Fruit fly (Drosophila melanogaster) whole organism, pupa: ENCODE results near the gene parvin.

Experiments used
- CG10348 ChIP-seq: fragments of 200-800 bp; sonication (Bioruptor generic); IDR thresholded peaks from 2 replicates; pipeline ENCODE4 v1.3.6; 2022; ENCODE audit warnings: missing biosample characterization, missing genetic modification characterization
- CG12605 ChIP-seq: fragments of 200-800 bp; sonication (Bioruptor generic); IDR thresholded peaks from 2 replicates; pipeline ENCODE4 v1.3.6; 2022; ENCODE audit warnings: missing biosample characterization, missing genetic modification characterization
- CG13204 ChIP-seq: fragments of 200-800 bp; sonication (Bioruptor generic); optimal IDR thresholded peaks from 2 replicates; lab custom pipeline; 2018; ENCODE audit warnings: missing biosample characterization, mild to moderate bottlenecking, missing genetic modification characterization, moderate library complexity
- CG14655 ChIP-seq: fragments of 200-800 bp; sonication (Bioruptor generic); optimal IDR thresholded peaks from 3 replicates; lab custom pipeline; 2017; ENCODE audit warnings: mild to moderate bottlenecking, missing biosample characterization, missing genetic modification reagents, missing genetic modification characterization
- CG15710 ChIP-seq: fragments of 200-800 bp; sonication (Bioruptor generic); optimal IDR thresholded peaks from 2 replicates; lab custom pipeline; 2018; ENCODE audit warnings: missing biosample characterization, mild to moderate bottlenecking, missing genetic modification characterization, moderate library complexity
- CG17806 ChIP-seq: fragments of 200-800 bp; sonication (Bioruptor generic); optimal IDR thresholded peaks from 2 replicates; lab custom pipeline; 2018; ENCODE audit warnings: missing biosample characterization, mild to moderate bottlenecking, missing genetic modification characterization, moderate library complexity
- CG32121 ChIP-seq: fragments of 200-800 bp; sonication (Bioruptor generic); IDR thresholded peaks from 2 replicates; pipeline ENCODE4 v1.3.6; 2022; ENCODE audit warnings: missing biosample characterization, missing genetic modification characterization
- CG34367 ChIP-seq: fragments of 200-800 bp; sonication (Bioruptor generic); optimal IDR thresholded peaks from 2 replicates; lab custom pipeline; 2018; ENCODE audit warnings: missing biosample characterization, mild to moderate bottlenecking, missing genetic modification characterization
- CG4496 ChIP-seq: fragments of 200-800 bp; sonication (Bioruptor generic); IDR thresholded peaks from 3 replicates; pipeline ENCODE4 v1.3.6; 2022; ENCODE audit warnings: missing biosample characterization, missing genetic modification characterization
- CG8159 ChIP-seq: fragments of 200-800 bp; sonication (Bioruptor generic); optimal IDR thresholded peaks from 3 replicates; lab custom pipeline; 2018; ENCODE audit warnings: missing biosample characterization, mild to moderate bottlenecking, missing genetic modification characterization, moderate library complexity
- CG8301 ChIP-seq: fragments of 200-800 bp; sonication (Bioruptor generic); optimal IDR thresholded peaks from 2 replicates; lab custom pipeline; 2018; ENCODE audit warnings: missing biosample characterization, mild to moderate bottlenecking, missing genetic modification characterization
- CG9948 ChIP-seq: fragments of 200-800 bp; sonication (Bioruptor generic); optimal IDR thresholded peaks from 2 replicates; lab custom pipeline; 2018; ENCODE audit warnings: missing biosample characterization, mild to moderate bottlenecking, missing genetic modification characterization, moderate library complexity
- D1 ChIP-seq: fragments of 200-800 bp; sonication (Bioruptor generic); optimal IDR thresholded peaks from 2 replicates; lab custom pipeline; 2018; ENCODE audit warnings: missing biosample characterization, mild to moderate bottlenecking, missing genetic modification characterization, moderate library complexity
- EcR ChIP-seq: fragments of 200-800 bp; sonication (Bioruptor generic); optimal IDR thresholded peaks from 3 replicates; lab custom pipeline; 2019; ENCODE audit warnings: missing biosample characterization, missing genetic modification characterization, mild to moderate bottlenecking, moderate library complexity, missing genetic modification reagents
- Ets98B ChIP-seq: fragments of 200-800 bp; sonication (Bioruptor generic); IDR thresholded peaks from 2 replicates; pipeline ENCODE4 v1.3.6; 2022; ENCODE audit warnings: missing biosample characterization, missing genetic modification characterization
- Pif1A ChIP-seq: fragments of 200-800 bp; sonication (Bioruptor generic); optimal IDR thresholded peaks from 3 replicates; lab custom pipeline; 2016; ENCODE audit warnings: missing biosample characterization, missing genetic modification characterization
- Pif1B ChIP-seq: fragments of 200-800 bp; sonication (Bioruptor generic); optimal IDR thresholded peaks from 3 replicates; lab custom pipeline; 2016; ENCODE audit warnings: missing biosample characterization, missing genetic modification characterization
- Snoo ChIP-seq: fragments of 200-800 bp; sonication (Bioruptor generic); optimal IDR thresholded peaks from 3 replicates; lab custom pipeline; 2017; ENCODE audit warnings: missing biosample characterization, mild to moderate bottlenecking, missing genetic modification characterization, inconsistent platforms
- fd96Ca ChIP-seq: fragments of 200-800 bp; sonication (Bioruptor generic); IDR thresholded peaks from 3 replicates; pipeline ENCODE4 v1.3.6; 2022; ENCODE audit warnings: missing biosample characterization, missing genetic modification characterization
- gl ChIP-seq: fragments of 200-800 bp; sonication (Bioruptor generic); optimal IDR thresholded peaks from 2 replicates; lab custom pipeline; 2018; ENCODE audit warnings: missing biosample characterization, mild to moderate bottlenecking, missing genetic modification characterization
- rn ChIP-seq: fragments of 200-800 bp; sonication (Bioruptor generic); IDR thresholded peaks from 2 replicates; pipeline ENCODE4 v1.3.6; 2022; ENCODE audit warnings: missing biosample characterization, missing genetic modification characterization

parvin gene

DNA sequence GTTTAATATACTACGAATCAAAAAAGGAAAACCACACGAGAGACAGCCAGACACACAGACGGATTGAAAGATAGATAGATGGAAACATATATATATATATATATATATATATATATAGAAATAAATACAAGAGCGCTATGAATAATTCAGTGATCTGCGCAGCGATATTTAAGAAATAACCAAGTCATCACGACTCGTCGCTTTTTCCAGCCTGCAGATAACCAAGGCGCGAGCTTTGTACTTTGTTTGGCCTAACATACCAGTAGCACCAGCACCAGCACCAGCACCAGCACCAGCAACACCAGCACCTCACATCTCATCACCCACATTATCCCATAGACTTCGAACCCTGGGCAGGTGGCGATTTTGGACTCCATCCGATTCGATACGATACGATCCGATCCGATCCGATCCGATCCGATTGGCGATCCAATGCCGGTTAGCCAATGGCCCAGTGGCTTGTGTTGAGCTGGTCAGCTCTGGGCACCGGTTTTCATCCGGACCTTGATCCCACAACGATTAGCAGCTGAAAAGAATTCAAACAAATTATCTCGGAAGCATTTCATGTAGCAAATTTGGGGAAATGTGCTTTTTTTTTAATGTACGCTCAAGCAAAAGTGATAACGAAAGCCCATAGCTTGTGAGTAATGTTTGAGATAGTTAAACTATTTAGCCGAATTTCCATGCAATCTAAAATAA is 9.0 kb downstream of the parvin start:
- 0 out of 3 replicates have a peak, but pooled peaks have one; percentile 22 for TF ChIP-seq CG4496 (GFP tag; lab: Robert Waterston, UW)
- TF ChIP-seq CG15710 (tag; lab: Kevin White, UChicago): no peak

DNA sequence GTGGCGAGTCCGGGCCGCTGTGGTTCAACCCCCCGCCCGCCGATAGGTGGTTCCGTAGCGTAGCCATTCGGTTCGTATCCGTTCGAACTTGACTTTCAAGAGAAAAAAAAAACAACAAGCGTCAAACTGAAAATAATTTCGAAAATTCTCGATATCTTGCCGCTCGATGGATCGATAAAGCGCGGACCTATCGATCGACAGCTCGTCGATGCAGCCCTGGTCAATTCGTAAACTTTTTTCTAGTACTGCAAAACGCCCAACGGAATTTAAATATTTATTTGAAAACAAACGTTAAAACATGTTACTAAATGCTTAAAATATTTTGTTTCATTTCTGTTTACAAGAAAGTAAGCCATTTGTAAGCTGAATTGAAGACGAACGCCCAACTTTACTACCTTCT is 16.3 kb downstream of the parvin start:
- TF ChIP-seq CG13204 (GFP tag; lab: Kevin White, UChicago) (no peak), CG8301 (no peak), CG15710 (tag; lab: Kevin White, UChicago) (no peak), Pif1A (GFP tag; lab: Kevin White, UChicago) (no peak), D1 (tag; lab: Kevin White, UChicago) (no peak), CG8159 (tag; lab: Kevin White, UChicago) (no peak), Pif1B (no peak), rn (no peak), gl (tag; lab: Kevin White, UChicago) (no peak), CG4496 (GFP tag; lab: Robert Waterston, UW) (no peak)

DNA sequence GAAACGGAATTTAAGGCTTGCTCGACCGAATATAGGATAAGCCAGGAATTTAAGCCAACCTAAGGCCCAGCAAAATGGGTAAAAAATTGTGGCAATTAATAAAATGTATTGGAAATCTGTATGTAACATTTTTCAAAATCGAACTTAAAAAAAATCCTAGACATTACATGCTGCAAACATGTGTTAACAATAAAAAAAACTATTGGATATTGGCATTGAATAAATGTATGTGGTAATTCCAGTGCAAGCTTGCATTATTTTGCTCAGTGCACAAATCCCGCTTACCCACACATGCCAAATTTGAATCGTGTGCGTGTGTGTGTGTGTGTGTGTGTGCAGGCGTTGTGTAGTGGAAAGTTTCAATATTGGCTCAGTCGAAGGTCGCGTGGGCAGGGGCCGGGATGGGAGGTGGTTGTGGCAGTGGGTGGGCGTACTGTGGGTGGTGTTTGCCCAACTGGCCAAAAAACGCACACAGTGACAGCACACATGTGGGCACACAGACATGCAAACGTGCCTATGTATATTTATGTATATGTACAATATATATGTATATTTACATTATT is 17.7 kb downstream of the parvin start:
- TF ChIP-seq CG14655 (GFP tag; lab: Kevin White, UChicago) (no peak), CG9948 (tag; lab: Kevin White, UChicago) (no peak), EcR (GFP tag; lab: Kevin White, UChicago) (no peak), CG4496 (GFP tag; lab: Robert Waterston, UW) (no peak), fd96Ca (GFP tag; lab: Robert Waterston, UW) (no peak), CG12605 (GFP tag; lab: Robert Waterston, UW) (no peak), rn (no peak), CG17806 (tag; lab: Kevin White, UChicago) (no peak), CG15710 (tag; lab: Kevin White, UChicago) (no peak)

DNA sequence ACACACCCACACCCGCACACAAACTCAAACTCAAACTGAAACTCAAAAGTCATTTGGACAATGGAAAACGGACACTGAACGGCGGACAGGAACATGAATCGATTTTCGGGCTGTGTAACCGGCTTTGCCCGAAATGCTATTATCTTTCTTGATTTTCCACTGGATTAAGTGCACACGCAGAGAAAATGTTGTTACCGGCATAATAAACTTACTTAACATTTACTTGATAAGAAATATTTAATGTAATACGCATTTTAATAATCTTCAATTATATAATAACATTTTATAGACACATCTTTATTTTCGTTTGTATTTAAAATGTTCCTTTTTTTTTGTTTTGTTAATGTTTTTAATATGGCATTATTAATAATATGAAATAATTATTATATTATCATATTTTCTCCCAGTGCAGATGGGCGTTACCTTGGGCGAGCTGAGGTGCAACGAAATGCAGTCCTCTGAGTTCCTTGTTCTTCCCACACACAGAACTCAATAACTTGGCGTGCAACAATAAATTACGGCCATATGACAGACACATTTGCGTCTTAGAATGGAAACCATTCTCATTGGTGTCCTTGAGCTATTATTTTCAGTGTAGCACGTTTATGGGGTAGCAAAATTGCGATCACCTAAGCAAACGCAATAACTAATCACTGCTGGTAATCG is 19.1 kb downstream of the parvin start, which contains the start of gene CG12702:
Gene CG12702, minus strand, starts transcription at position 51 of the 666 bp plus-strand sequence.
- no peak for TF ChIP-seq CG8301

DNA sequence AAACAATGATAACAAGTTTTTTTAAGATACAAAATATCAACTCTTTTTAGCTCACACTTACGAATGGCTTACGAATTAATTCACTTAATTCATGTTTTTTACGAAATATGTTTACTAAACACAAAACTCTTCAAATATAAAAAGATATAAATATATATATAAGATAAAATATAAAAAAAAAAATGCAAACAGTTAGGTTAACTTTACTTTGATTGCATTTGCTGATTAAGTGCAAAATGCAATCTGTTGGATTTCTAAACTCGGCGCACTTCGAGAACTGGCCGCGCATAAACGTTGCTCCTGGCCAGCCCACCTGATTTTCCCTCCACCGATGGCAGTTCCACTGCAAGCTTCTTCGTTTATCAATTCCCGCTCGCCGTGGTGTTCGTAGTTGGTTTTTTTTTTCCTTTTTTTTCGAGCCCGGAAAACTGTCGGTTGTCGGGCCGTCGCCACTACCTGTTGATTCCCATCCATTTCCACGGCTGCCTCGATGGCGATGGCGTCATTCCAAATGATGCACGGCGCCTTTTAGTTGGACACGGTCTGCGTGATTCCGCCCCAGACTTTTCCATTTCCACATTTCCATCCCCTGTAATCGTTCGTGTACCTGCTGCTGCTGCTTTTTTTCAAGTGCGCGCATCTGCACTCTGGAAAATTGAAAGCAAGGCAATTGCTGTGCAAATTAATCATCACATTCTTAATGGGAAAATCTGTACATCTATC is 19.8 kb downstream of the parvin start:
- TF ChIP-seq CG8159 (tag; lab: Kevin White, UChicago): peak; percentile 2
- TF ChIP-seq CG13204 (GFP tag; lab: Kevin White, UChicago): no peak
- TF ChIP-seq CG15710 (tag; lab: Kevin White, UChicago): no peak
- no peak for TF ChIP-seq Ets98B
- TF ChIP-seq EcR (GFP tag; lab: Kevin White, UChicago): no peak
- no peak for TF ChIP-seq Pif1B
- TF ChIP-seq CG4496 (GFP tag; lab: Robert Waterston, UW): no peak
- TF ChIP-seq CG14655 (GFP tag; lab: Kevin White, UChicago): peak; percentile 19

DNA sequence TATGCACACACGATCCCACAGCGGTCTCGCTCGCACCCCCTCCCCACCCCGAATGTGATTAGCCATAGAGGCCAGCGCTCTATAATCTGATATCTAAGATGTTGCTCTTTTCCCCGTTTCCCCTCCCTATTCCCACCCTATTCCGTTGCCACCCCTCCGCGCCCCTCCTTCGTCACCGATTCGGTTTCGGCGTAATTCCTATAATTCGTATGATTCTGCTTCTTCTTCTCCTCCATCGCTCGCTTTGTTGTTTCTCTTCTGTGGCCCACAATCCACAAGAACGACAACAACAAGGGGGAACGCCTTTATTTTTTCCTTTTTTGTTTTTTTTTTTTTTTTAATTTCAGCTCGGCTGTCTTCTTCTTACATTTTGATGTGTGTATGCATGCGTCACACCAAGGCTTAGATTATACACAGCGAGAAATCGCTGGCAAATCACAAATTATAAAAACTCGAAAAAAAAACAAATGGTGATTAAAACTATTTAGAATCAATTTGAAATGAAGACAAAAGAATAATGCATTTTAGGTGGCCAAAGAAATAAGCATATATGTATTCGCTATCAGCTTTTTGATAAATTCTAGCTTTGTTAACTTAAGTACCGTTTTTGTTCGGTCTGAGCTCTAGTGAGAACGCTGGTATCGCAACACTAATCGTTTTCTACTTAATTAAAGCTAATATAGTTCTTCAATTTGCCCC is 24.1 kb downstream of the parvin start:
- TF ChIP-seq fd96Ca (GFP tag; lab: Robert Waterston, UW) (no peak), CG13204 (GFP tag; lab: Kevin White, UChicago) (no peak), CG34367 (peak; percentile 46), CG4496 (GFP tag; lab: Robert Waterston, UW) (0 out of 3 replicates have a peak, but pooled peaks have one; percentile 27), Ets98B (no peak), CG8159 (tag; lab: Kevin White, UChicago) (peak; percentile 54), CG12605 (GFP tag; lab: Robert Waterston, UW) (peak; percentile 7; the same call in 1 of the 2 replicates), CG8301 (peak; percentile 45), D1 (tag; lab: Kevin White, UChicago) (no peak), CG10348 (GFP tag; lab: Robert Waterston, UW) (no peak), gl (tag; lab: Kevin White, UChicago) (peak; percentile 27), EcR (GFP tag; lab: Kevin White, UChicago) (no peak), Snoo (tag; lab: Kevin White, UChicago) (peak; percentile 37), CG14655 (GFP tag; lab: Kevin White, UChicago) (peak; percentile 49), Pif1B (peak; percentile 51), CG15710 (tag; lab: Kevin White, UChicago) (peak; percentile 39), CG9948 (tag; lab: Kevin White, UChicago) (peak; percentile 58), CG17806 (tag; lab: Kevin White, UChicago) (peak; percentile 64), CG32121 (GFP tag; lab: Robert Waterston, UW) (no peak), rn (no peak), Pif1A (GFP tag; lab: Kevin White, UChicago) (peak; percentile 18)
